Worm (Caenorhabditis elegans) whole organism, L1 larva: Measurements from ENCODE around the gene gid-7.

Experiments used
- C04F5.9 ChIP-seq: sonication (generic microtip); optimal IDR thresholded peaks from 2 replicates; lab custom pipeline; 2016; ENCODE audit warnings: missing genetic modification characterization, missing compliant biosample characterization
- C16A3.4 ChIP-seq: fragments of 150-350 bp; optimal IDR thresholded peaks from 2 replicates; lab custom pipeline; 2014; ENCODE audit warnings: missing biosample characterization, missing genetic modification characterization
- Y116A8C.19 ChIP-seq: sonication (generic microtip); optimal IDR thresholded peaks from 2 replicates; lab custom pipeline; 2016; ENCODE audit warnings: missing compliant biosample characterization, missing genetic modification characterization, borderline replicate concordance
- alr-1 ChIP-seq: fragments of 200-800 bp; sonication (Bioruptor generic); optimal IDR thresholded peaks from 2 replicates; lab custom pipeline; 2018; ENCODE audit warnings: borderline replicate concordance, mild to moderate bottlenecking, missing genetic modification characterization, missing compliant biosample characterization
- ama-1 ChIP-seq: fragments of 150-350 bp; optimal IDR thresholded peaks from 2 replicates; lab custom pipeline; 2014
- ceh-82 ChIP-seq, 3 experiments: fragments of 150-350 bp in 1 of 3; sonication (generic microtip) in 2 of 3; optimal IDR thresholded peaks; 2 replicates each; lab custom pipeline; 2014 to 2017; ENCODE audit warnings: missing biosample characterization in 3 of 3, missing genetic modification characterization in 3 of 3
- ceh-88 ChIP-seq: fragments of 200-800 bp; sonication (Bioruptor generic); IDR thresholded peaks from 2 replicates; pipeline ENCODE4 v1.3.6; 2022; ENCODE audit warnings: missing genetic modification characterization, missing compliant biosample characterization
- dpl-1 ChIP-seq, 3 experiments: fragments of 150-350 bp in 2 of 3; sonication (generic microtip) in 1 of 3; optimal IDR thresholded peaks; 2 replicates each; lab custom pipeline; 2014 to 2017; ENCODE audit warnings: missing biosample characterization in 3 of 3, missing genetic modification characterization in 3 of 3, missing genetic modification reagents in 3 of 3
- efl-1 ChIP-seq, 4 experiments: fragments of 150-350 bp; optimal IDR thresholded peaks in 3 of 4; peaks in 1 of 4; 1 replicate in 1 of 4; 2 replicates in 3 of 4; lab custom pipeline; 2014; ENCODE audit warnings: missing biosample characterization in 2 of 4, missing genetic modification characterization in 2 of 4, missing genetic modification reagents in 2 of 4
- egl-13 ChIP-seq: sonication (generic microtip); optimal IDR thresholded peaks from 2 replicates; lab custom pipeline; 2016; ENCODE audit warnings: missing genotype, missing genetic modification reagents, missing genetic modification characterization, missing compliant biosample characterization
- elt-3 ChIP-seq, 6 experiments: fragments of 150-350 bp in 1 of 6; sonication (generic microtip); optimal IDR thresholded peaks; 2 replicates each; lab custom pipeline; 2017 to 2018; ENCODE audit warnings: missing biosample characterization in 6 of 6, missing genetic modification characterization in 6 of 6, inconsistent platforms in 1 of 6
- ets-5 ChIP-seq: fragments of 200-800 bp; sonication (Bioruptor generic); IDR thresholded peaks from 2 replicates; pipeline ENCODE4 v1.3.6; 2022; ENCODE audit warnings: missing genetic modification characterization, missing compliant biosample characterization
- fkh-10 ChIP-seq: sonication (generic microtip); optimal IDR thresholded peaks from 2 replicates; lab custom pipeline; 2017; ENCODE audit warnings: missing biosample characterization, missing genetic modification reagents, missing genetic modification characterization
- fkh-8 ChIP-seq: sonication (generic microtip); optimal IDR thresholded peaks from 2 replicates; lab custom pipeline; 2016; ENCODE audit warnings: mild to moderate bottlenecking, missing genetic modification characterization, missing compliant biosample characterization
- hlh-17 ChIP-seq: fragments of 200-800 bp; sonication (Bioruptor generic); optimal IDR thresholded peaks from 2 replicates; lab custom pipeline; 2018; ENCODE audit warnings: missing genetic modification characterization, mild to moderate bottlenecking, missing compliant biosample characterization, moderate library complexity, borderline replicate concordance
- hpl-2 ChIP-seq: fragments of 150-350 bp; optimal IDR thresholded peaks from 2 replicates; lab custom pipeline; 2014; ENCODE audit warnings: missing biosample characterization, missing genetic modification reagents, missing genetic modification characterization
- jun-1 ChIP-seq: fragments of 150-350 bp; optimal IDR thresholded peaks from 2 replicates; lab custom pipeline; 2014; ENCODE audit warnings: missing biosample characterization, missing genetic modification reagents, missing genetic modification characterization
- lin-13 ChIP-seq: fragments of 150-350 bp; optimal IDR thresholded peaks from 2 replicates; lab custom pipeline; 2014; ENCODE audit warnings: missing biosample characterization, missing genetic modification reagents, missing genetic modification characterization
- lin-14 ChIP-seq: fragments of 200-800 bp; sonication (Bioruptor generic); optimal IDR thresholded peaks from 2 replicates; lab custom pipeline; 2018; ENCODE audit warnings: mild to moderate bottlenecking, missing genetic modification characterization, moderate library complexity, missing compliant biosample characterization
- lin-39 ChIP-seq: fragments of 150-350 bp; optimal IDR thresholded peaks from 2 replicates; lab custom pipeline; 2014; ENCODE audit warnings: missing biosample characterization, missing genetic modification reagents, missing genetic modification characterization
- nhr-20 ChIP-seq: sonication (generic microtip); optimal IDR thresholded peaks from 2 replicates; lab custom pipeline; 2016; ENCODE audit warnings: mild to moderate bottlenecking, missing genetic modification characterization, missing compliant biosample characterization
- nhr-28 ChIP-seq: fragments of 150-350 bp; optimal IDR thresholded peaks from 2 replicates; lab custom pipeline; 2014; ENCODE audit warnings: missing biosample characterization, missing genetic modification characterization
- nhr-84 ChIP-seq: sonication (generic microtip); optimal IDR thresholded peaks from 2 replicates; lab custom pipeline; 2017; ENCODE audit warnings: missing biosample characterization, missing genetic modification characterization
- nhr-85 ChIP-seq: sonication (generic microtip); peaks from one replicate; lab custom pipeline; 2016; ENCODE audit warnings: missing genetic modification characterization, inconsistent platforms, missing compliant biosample characterization
- pqm-1 ChIP-seq: sonication (generic microtip); optimal IDR thresholded peaks from 3 replicates; lab custom pipeline; 2017; ENCODE audit warnings: missing biosample characterization, missing genetic modification characterization
- skn-1 ChIP-seq: fragments of 150-350 bp; optimal IDR thresholded peaks from 2 replicates; lab custom pipeline; 2014; ENCODE audit warnings: missing biosample characterization, missing genetic modification characterization
- snpc-4 ChIP-seq: fragments of 150-350 bp; optimal IDR thresholded peaks from 2 replicates; lab custom pipeline; 2014; ENCODE audit warnings: missing biosample characterization, missing genetic modification characterization
- snu-23 ChIP-seq: sonication (generic microtip); optimal IDR thresholded peaks from 2 replicates; lab custom pipeline; 2016; ENCODE audit warnings: missing genetic modification characterization, missing compliant biosample characterization
- sox-4 ChIP-seq: sonication (generic microtip); optimal IDR thresholded peaks from 2 replicates; lab custom pipeline; 2016; ENCODE audit warnings: missing genetic modification characterization, missing compliant biosample characterization
- swsn-7 ChIP-seq: sonication (generic microtip); optimal IDR thresholded peaks from 2 replicates; lab custom pipeline; 2016; ENCODE audit warnings: missing genetic modification characterization, missing compliant biosample characterization
- tbx-2 ChIP-seq: sonication (generic microtip); optimal IDR thresholded peaks from 2 replicates; lab custom pipeline; 2016; ENCODE audit warnings: missing genetic modification characterization, missing compliant biosample characterization
- unc-130 ChIP-seq: fragments of 150-350 bp; optimal IDR thresholded peaks from 2 replicates; lab custom pipeline; 2017; ENCODE audit warnings: missing biosample characterization, missing genetic modification characterization, inconsistent platforms
- unc-86 ChIP-seq: sonication (generic microtip); optimal IDR thresholded peaks from 2 replicates; lab custom pipeline; 2016; ENCODE audit warnings: missing genetic modification characterization, missing compliant biosample characterization
- vab-15 ChIP-seq: sonication (generic microtip); optimal IDR thresholded peaks from 2 replicates; lab custom pipeline; 2017; ENCODE audit warnings: missing genotype, mild to moderate bottlenecking, missing genetic modification characterization, missing compliant biosample characterization
- ztf-11 ChIP-seq, 2 experiments: sonication (generic microtip); optimal IDR thresholded peaks; 2 replicates each; lab custom pipeline; 2016 to 2017; ENCODE audit warnings: missing genetic modification characterization in 2 of 2, missing biosample characterization in 1 of 2, missing compliant biosample characterization in 1 of 2
- ztf-4 ChIP-seq: fragments of 150-350 bp; optimal IDR thresholded peaks from 2 replicates; lab custom pipeline; 2014; ENCODE audit warnings: missing biosample characterization, missing genetic modification characterization

The gid-7 gene

DNA sequence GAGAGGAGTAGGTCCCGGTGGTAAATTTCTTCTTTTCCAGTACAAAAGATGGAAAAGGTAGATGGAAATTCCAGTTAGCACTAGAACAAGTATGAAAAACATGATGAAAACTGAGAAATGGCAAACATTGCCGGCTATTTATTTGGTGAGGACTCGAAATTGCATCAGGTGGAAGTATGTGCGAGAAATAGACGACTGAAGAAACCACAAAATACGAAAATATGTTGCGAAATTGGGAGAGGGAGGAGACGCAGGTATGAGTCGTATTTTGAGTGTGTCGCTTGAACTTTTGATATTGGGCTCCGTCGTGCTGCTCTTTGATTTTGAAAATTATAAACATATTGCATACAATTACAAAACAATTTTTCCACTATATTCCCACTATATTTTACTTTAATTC is 46.5 kb upstream of the gid-7 start, which contains the start of gene cyp-33C8 (continued):
- TF ChIP-seq ztf-11 (tag; optimal IDR thresholded peaks at IDR 0.05; lab: Kevin White, UChicago) (no peak), egl-13 (tag; lab: Kevin White, UChicago) (no peak), lin-13 (GFP tag; lab: Kevin White, UChicago) (no peak), snpc-4 (no peak), elt-3 (tag; optimal IDR thresholded peaks at IDR 0.05; lab: Kevin White, UChicago) (no peak), swsn-7 (no peak), nhr-28 (tag; lab: Kevin White, UChicago) (no peak), nhr-20 (tag; lab: Kevin White, UChicago) (peak; percentile 53), vab-15 (tag; lab: Kevin White, UChicago) (no peak), lin-39 (no peak), pqm-1 (tag; lab: Kevin White, UChicago) (no peak), sox-4 (tag; lab: Kevin White, UChicago) (no peak), ama-1 (no peak), hpl-2 (GFP tag; lab: Kevin White, UChicago) (peak; percentile 33), fkh-10 (GFP tag; lab: Kevin White, UChicago) (no peak), ceh-88 (GFP tag; lab: Robert Waterston, UW) (no peak), nhr-84 (no peak), efl-1 (optimal IDR thresholded peaks at IDR 0.05; lab: Kevin White, UChicago) (peak; percentile 36 to 62), efl-1 (GFP tag; optimal IDR thresholded peaks at IDR 0.05 in 1 of 2; lab: Kevin White, UChicago) (peak; percentile 22 to 94), Y116A8C.19 (tag; lab: Kevin White, UChicago) (no peak), skn-1 (tag; lab: Kevin White, UChicago) (peak; percentile 73), C04F5.9 (tag; lab: Kevin White, UChicago) (no peak), unc-86 (tag; lab: Kevin White, UChicago) (no peak), ceh-82 (tag; optimal IDR thresholded peaks at IDR 0.05; lab: Kevin White, UChicago) (peak in 2 of 3 experiments; percentile 46 to 51), lin-14 (GFP tag; lab: Kevin White, UChicago) (peak; percentile 66), unc-130 (tag; lab: Kevin White, UChicago) (no peak), tbx-2 (tag; lab: Kevin White, UChicago) (no peak), ets-5 (no peak), C16A3.4 (tag; lab: Kevin White, UChicago) (peak; percentile 22), snu-23 (GFP tag; lab: Kevin White, UChicago) (no peak), ztf-4 (tag; lab: Kevin White, UChicago) (no peak), fkh-8 (tag; lab: Kevin White, UChicago) (peak; percentile 41)
- TF ChIP-seq, all 84 proteins: peak for 19

DNA sequence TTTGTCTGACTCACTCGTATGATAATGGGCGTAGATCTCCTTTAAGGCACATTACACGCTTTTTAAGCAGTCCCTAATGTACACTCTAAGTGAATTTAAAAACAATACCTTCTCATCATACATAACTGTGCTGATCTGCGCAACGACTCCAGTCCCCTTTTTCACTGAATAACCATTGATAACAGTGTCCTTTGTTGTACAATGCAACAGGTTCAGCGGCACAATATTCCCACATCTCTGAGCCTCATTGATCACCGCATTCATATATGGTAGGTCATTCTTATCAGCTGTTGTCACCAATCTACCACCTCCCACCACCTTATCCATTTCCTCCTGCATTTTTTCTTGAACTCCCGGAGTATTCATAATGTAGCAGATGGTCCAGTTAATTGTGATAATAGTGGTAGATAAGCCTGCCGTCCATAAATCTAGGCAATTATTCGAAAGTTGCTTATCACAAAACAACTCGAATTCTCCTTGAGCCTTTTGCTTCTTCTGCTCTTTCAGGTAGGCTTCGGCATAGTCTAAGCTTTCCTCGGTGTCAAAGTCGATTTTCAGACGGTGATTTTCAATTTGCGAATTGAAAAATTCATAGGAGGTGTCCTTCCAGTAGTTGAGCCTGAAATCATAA is 45.0 kb upstream of the gid-7 start:
- TF ChIP-seq lin-13 (GFP tag; lab: Kevin White, UChicago): no peak
- no peak for TF ChIP-seq efl-1 (optimal IDR thresholded peaks at IDR 0.05; lab: Kevin White, UChicago)
- peak in 1 of 2 experiments; percentile 24 for TF ChIP-seq efl-1 (GFP tag; optimal IDR thresholded peaks at IDR 0.05 in 1 of 2; lab: Kevin White, UChicago)

DNA sequence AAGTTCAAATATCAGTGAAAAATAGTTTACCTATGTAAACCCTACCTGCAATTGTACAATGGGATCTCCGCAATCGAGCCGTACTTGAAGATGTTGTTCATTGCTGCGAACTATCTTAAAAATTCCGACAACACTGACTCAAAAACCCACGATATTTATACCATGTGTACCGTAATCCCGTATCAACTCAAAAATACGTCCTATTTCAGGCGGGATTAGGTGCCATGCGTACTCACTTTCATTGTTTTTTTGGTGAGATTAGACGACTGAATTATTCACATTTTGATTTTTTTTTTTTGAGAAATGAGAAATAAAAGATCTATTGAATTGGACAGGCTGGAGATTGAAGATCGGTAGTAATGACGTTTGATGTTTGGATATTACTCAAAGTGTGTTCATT is 43.5 kb upstream of the gid-7 start, which contains the start of gene srt-30:
Gene srt-30, minus strand, starts transcription at position 101 of the 400 bp plus-strand sequence.
- TF ChIP-seq ztf-4 (tag; lab: Kevin White, UChicago) (no peak), alr-1 (no peak), jun-1 (tag; lab: Kevin White, UChicago) (no peak), dpl-1 (GFP tag; optimal IDR thresholded peaks at IDR 0.05; lab: Kevin White, UChicago) (no peak), hlh-17 (no peak), vab-15 (tag; lab: Kevin White, UChicago) (no peak)

DNA sequence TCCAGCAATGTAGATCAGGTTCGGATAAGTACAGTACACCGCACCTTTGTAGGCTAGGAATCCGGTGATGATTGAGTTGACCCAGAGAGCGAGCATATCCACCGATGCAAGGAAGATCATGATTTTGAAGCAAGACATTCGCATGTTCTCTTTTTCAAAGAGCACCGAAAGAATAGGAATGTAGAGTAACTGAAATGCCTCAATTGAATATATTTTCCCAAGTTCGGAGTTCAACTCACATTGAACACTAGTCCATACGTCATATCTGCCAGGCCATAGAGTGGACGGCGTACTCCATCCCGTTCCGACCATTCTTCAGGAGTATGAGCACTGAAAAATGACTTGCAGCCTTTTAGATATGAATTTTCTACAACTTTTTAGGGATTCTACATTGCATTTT is 42.9 kb upstream of the gid-7 start:
- TF ChIP-seq nhr-85: peak; percentile 0
- TF ChIP-seq ets-5: no peak
